Worm (Caenorhabditis elegans) whole organism, L1 larva: ENCODE results near the gene F17A2.13.

Experiments
- C16A3.4 ChIP-seq: fragments of 150-350 bp; optimal IDR thresholded peaks from 2 replicates; lab custom pipeline; 2014; ENCODE audit warnings: missing biosample characterization, missing genetic modification characterization
- Y116A8C.19 ChIP-seq: sonication (generic microtip); optimal IDR thresholded peaks from 2 replicates; lab custom pipeline; 2016; ENCODE audit warnings: missing compliant biosample characterization, missing genetic modification characterization, borderline replicate concordance
- aha-1 ChIP-seq: fragments of 150-350 bp; optimal IDR thresholded peaks from 2 replicates; lab custom pipeline; 2014; ENCODE audit warnings: missing biosample characterization, missing genetic modification characterization
- alr-1 ChIP-seq: fragments of 200-800 bp; sonication (Bioruptor generic); optimal IDR thresholded peaks from 2 replicates; lab custom pipeline; 2018; ENCODE audit warnings: borderline replicate concordance, mild to moderate bottlenecking, missing genetic modification characterization, missing compliant biosample characterization
- aly-2 ChIP-seq: fragments of 150-350 bp; optimal IDR thresholded peaks from 2 replicates; lab custom pipeline; 2014; ENCODE audit warnings: missing biosample characterization, missing genetic modification characterization
- ama-1 ChIP-seq: fragments of 150-350 bp; optimal IDR thresholded peaks from 2 replicates; lab custom pipeline; 2014
- ceh-63 ChIP-seq: fragments of 200-800 bp; sonication (Bioruptor generic); optimal IDR thresholded peaks from 2 replicates; lab custom pipeline; 2018; ENCODE audit warnings: mild to moderate bottlenecking, missing genetic modification characterization, missing compliant biosample characterization
- ceh-88 ChIP-seq: fragments of 200-800 bp; sonication (Bioruptor generic); IDR thresholded peaks from 2 replicates; pipeline ENCODE4 v1.3.6; 2022; ENCODE audit warnings: missing genetic modification characterization, missing compliant biosample characterization
- ceh-90 ChIP-seq: sonication (generic microtip); optimal IDR thresholded peaks from 2 replicates; lab custom pipeline; 2016; ENCODE audit warnings: missing genetic modification characterization, missing compliant biosample characterization
- dpl-1 ChIP-seq, 3 experiments: fragments of 150-350 bp in 2 of 3; sonication (generic microtip) in 1 of 3; optimal IDR thresholded peaks; 2 replicates each; lab custom pipeline; 2014 to 2017; ENCODE audit warnings: missing biosample characterization in 3 of 3, missing genetic modification characterization in 3 of 3, missing genetic modification reagents in 3 of 3
- efl-1 ChIP-seq, 4 experiments: fragments of 150-350 bp; optimal IDR thresholded peaks in 3 of 4; peaks in 1 of 4; 1 replicate in 1 of 4; 2 replicates in 3 of 4; lab custom pipeline; 2014; ENCODE audit warnings: missing biosample characterization in 2 of 4, missing genetic modification characterization in 2 of 4, missing genetic modification reagents in 2 of 4
- egl-13 ChIP-seq: sonication (generic microtip); optimal IDR thresholded peaks from 2 replicates; lab custom pipeline; 2016; ENCODE audit warnings: missing genotype, missing genetic modification reagents, missing genetic modification characterization, missing compliant biosample characterization
- elt-3 ChIP-seq, 6 experiments: fragments of 150-350 bp in 1 of 6; sonication (generic microtip); optimal IDR thresholded peaks; 2 replicates each; lab custom pipeline; 2017 to 2018; ENCODE audit warnings: missing biosample characterization in 6 of 6, missing genetic modification characterization in 6 of 6, inconsistent platforms in 1 of 6
- ets-5 ChIP-seq: fragments of 200-800 bp; sonication (Bioruptor generic); IDR thresholded peaks from 2 replicates; pipeline ENCODE4 v1.3.6; 2022; ENCODE audit warnings: missing genetic modification characterization, missing compliant biosample characterization
- fkh-4 ChIP-seq: sonication (generic microtip); optimal IDR thresholded peaks from 2 replicates; lab custom pipeline; 2016; ENCODE audit warnings: missing compliant biosample characterization, missing genetic modification characterization, borderline replicate concordance
- fkh-8 ChIP-seq: sonication (generic microtip); optimal IDR thresholded peaks from 2 replicates; lab custom pipeline; 2016; ENCODE audit warnings: mild to moderate bottlenecking, missing genetic modification characterization, missing compliant biosample characterization
- fos-1 ChIP-seq: fragments of 150-350 bp; optimal IDR thresholded peaks from 2 replicates; lab custom pipeline; 2014; ENCODE audit warnings: missing biosample characterization, missing genetic modification characterization
- grh-1 ChIP-seq: fragments of 200-800 bp; sonication (Bioruptor generic); IDR thresholded peaks from 2 replicates; pipeline ENCODE4 v1.3.6; 2022; ENCODE audit warnings: missing genetic modification reagents, missing genetic modification characterization, missing compliant biosample characterization
- hlh-17 ChIP-seq: fragments of 200-800 bp; sonication (Bioruptor generic); optimal IDR thresholded peaks from 2 replicates; lab custom pipeline; 2018; ENCODE audit warnings: missing genetic modification characterization, mild to moderate bottlenecking, missing compliant biosample characterization, moderate library complexity, borderline replicate concordance
- hpl-2 ChIP-seq: fragments of 150-350 bp; optimal IDR thresholded peaks from 2 replicates; lab custom pipeline; 2014; ENCODE audit warnings: missing biosample characterization, missing genetic modification reagents, missing genetic modification characterization
- jun-1 ChIP-seq: fragments of 150-350 bp; optimal IDR thresholded peaks from 2 replicates; lab custom pipeline; 2014; ENCODE audit warnings: missing biosample characterization, missing genetic modification reagents, missing genetic modification characterization
- lin-13 ChIP-seq: fragments of 150-350 bp; optimal IDR thresholded peaks from 2 replicates; lab custom pipeline; 2014; ENCODE audit warnings: missing biosample characterization, missing genetic modification reagents, missing genetic modification characterization
- lin-15B ChIP-seq: fragments of 150-350 bp; sonication (generic microtip); optimal IDR thresholded peaks from 3 replicates; lab custom pipeline; 2014; ENCODE audit warnings: missing biosample characterization, missing genetic modification characterization
- lin-35 ChIP-seq, 2 experiments: fragments of 150-350 bp; optimal IDR thresholded peaks; 2 replicates each; lab custom pipeline; 2014; ENCODE audit warnings: missing biosample characterization in 2 of 2, missing genetic modification characterization in 2 of 2, missing genetic modification reagents in 2 of 2
- lin-39 ChIP-seq: fragments of 150-350 bp; optimal IDR thresholded peaks from 2 replicates; lab custom pipeline; 2014; ENCODE audit warnings: missing biosample characterization, missing genetic modification reagents, missing genetic modification characterization
- lir-3 ChIP-seq: sonication (generic microtip); optimal IDR thresholded peaks from 2 replicates; lab custom pipeline; 2016; ENCODE audit warnings: mild to moderate bottlenecking, missing genetic modification characterization, moderate library complexity, missing compliant biosample characterization; ENCODE audit not compliant: poor library complexity
- mab-9 ChIP-seq: fragments of 200-800 bp; sonication (Bioruptor generic); IDR thresholded peaks from 2 replicates; pipeline ENCODE4 v1.3.6; 2022; ENCODE audit warnings: missing genetic modification reagents, missing genetic modification characterization, missing compliant biosample characterization
- mdl-1 ChIP-seq, 2 experiments: fragments of 150-350 bp; optimal IDR thresholded peaks; 2 replicates each; lab custom pipeline; 2014 to 2017; ENCODE audit warnings: missing biosample characterization in 2 of 2, missing genetic modification characterization in 2 of 2, inconsistent platforms in 1 of 2
- mef-2 ChIP-seq: fragments of 150-350 bp; optimal IDR thresholded peaks from 2 replicates; lab custom pipeline; 2014; ENCODE audit warnings: missing biosample characterization, missing genetic modification characterization
- mep-1 ChIP-seq: fragments of 150-350 bp; optimal IDR thresholded peaks from 2 replicates; lab custom pipeline; 2014; ENCODE audit warnings: missing biosample characterization, missing genetic modification characterization
- nhr-11 ChIP-seq: fragments of 150-350 bp; optimal IDR thresholded peaks from 2 replicates; lab custom pipeline; 2014; ENCODE audit warnings: missing biosample characterization, missing genetic modification characterization
- nhr-12 ChIP-seq: sonication (generic microtip); optimal IDR thresholded peaks from 2 replicates; lab custom pipeline; 2017; ENCODE audit warnings: missing biosample characterization, missing genetic modification characterization
- nhr-237 ChIP-seq: fragments of 150-350 bp; optimal IDR thresholded peaks from 2 replicates; lab custom pipeline; 2014; ENCODE audit warnings: missing biosample characterization, missing genetic modification characterization
- nhr-28 ChIP-seq: fragments of 150-350 bp; optimal IDR thresholded peaks from 2 replicates; lab custom pipeline; 2014; ENCODE audit warnings: missing biosample characterization, missing genetic modification characterization
- nhr-47 ChIP-seq: sonication (generic microtip); optimal IDR thresholded peaks from 2 replicates; lab custom pipeline; 2016; ENCODE audit warnings: mild to moderate bottlenecking, missing genetic modification characterization, moderate library complexity, missing compliant biosample characterization
- nhr-71 ChIP-seq: sonication (generic microtip); optimal IDR thresholded peaks from 2 replicates; lab custom pipeline; 2016; ENCODE audit warnings: mild to moderate bottlenecking, missing genetic modification characterization, moderate library complexity, missing compliant biosample characterization
- nhr-85 ChIP-seq: sonication (generic microtip); peaks from one replicate; lab custom pipeline; 2016; ENCODE audit warnings: missing genetic modification characterization, inconsistent platforms, missing compliant biosample characterization
- nhr-90 ChIP-seq: sonication (generic microtip); optimal IDR thresholded peaks from 2 replicates; lab custom pipeline; 2016; ENCODE audit warnings: mild to moderate bottlenecking, missing genetic modification characterization, missing compliant biosample characterization; ENCODE audit not compliant: poor library complexity
- pag-3 ChIP-seq: sonication (generic microtip); optimal IDR thresholded peaks from 2 replicates; lab custom pipeline; 2017; ENCODE audit warnings: missing genetic modification characterization, mild to moderate bottlenecking, missing compliant biosample characterization, antibody characterized with exemption, borderline replicate concordance; ENCODE audit not compliant: insufficient read depth
- pqm-1 ChIP-seq: sonication (generic microtip); optimal IDR thresholded peaks from 3 replicates; lab custom pipeline; 2017; ENCODE audit warnings: missing biosample characterization, missing genetic modification characterization
- sox-4 ChIP-seq: sonication (generic microtip); optimal IDR thresholded peaks from 2 replicates; lab custom pipeline; 2016; ENCODE audit warnings: missing genetic modification characterization, missing compliant biosample characterization
- swsn-7 ChIP-seq: sonication (generic microtip); optimal IDR thresholded peaks from 2 replicates; lab custom pipeline; 2016; ENCODE audit warnings: missing genetic modification characterization, missing compliant biosample characterization
- tbx-2 ChIP-seq: sonication (generic microtip); optimal IDR thresholded peaks from 2 replicates; lab custom pipeline; 2016; ENCODE audit warnings: missing genetic modification characterization, missing compliant biosample characterization
- unc-130 ChIP-seq: fragments of 150-350 bp; optimal IDR thresholded peaks from 2 replicates; lab custom pipeline; 2017; ENCODE audit warnings: missing biosample characterization, missing genetic modification characterization, inconsistent platforms
- unc-62 ChIP-seq: fragments of 150-350 bp; optimal IDR thresholded peaks from 2 replicates; lab custom pipeline; 2014; ENCODE audit warnings: missing biosample characterization, missing genetic modification reagents, missing genetic modification characterization
- vab-15 ChIP-seq: sonication (generic microtip); optimal IDR thresholded peaks from 2 replicates; lab custom pipeline; 2017; ENCODE audit warnings: missing genotype, mild to moderate bottlenecking, missing genetic modification characterization, missing compliant biosample characterization
- zag-1 ChIP-seq: fragments of 150-350 bp; optimal IDR thresholded peaks from 2 replicates; lab custom pipeline; 2014; ENCODE audit warnings: missing biosample characterization, missing genetic modification characterization
- zip-4 ChIP-seq: fragments of 200-800 bp; sonication (Bioruptor generic); optimal IDR thresholded peaks from 2 replicates; lab custom pipeline; 2018; ENCODE audit warnings: mild to moderate bottlenecking, missing genetic modification characterization, moderate library complexity, missing compliant biosample characterization

F17A2.13 gene

DNA sequence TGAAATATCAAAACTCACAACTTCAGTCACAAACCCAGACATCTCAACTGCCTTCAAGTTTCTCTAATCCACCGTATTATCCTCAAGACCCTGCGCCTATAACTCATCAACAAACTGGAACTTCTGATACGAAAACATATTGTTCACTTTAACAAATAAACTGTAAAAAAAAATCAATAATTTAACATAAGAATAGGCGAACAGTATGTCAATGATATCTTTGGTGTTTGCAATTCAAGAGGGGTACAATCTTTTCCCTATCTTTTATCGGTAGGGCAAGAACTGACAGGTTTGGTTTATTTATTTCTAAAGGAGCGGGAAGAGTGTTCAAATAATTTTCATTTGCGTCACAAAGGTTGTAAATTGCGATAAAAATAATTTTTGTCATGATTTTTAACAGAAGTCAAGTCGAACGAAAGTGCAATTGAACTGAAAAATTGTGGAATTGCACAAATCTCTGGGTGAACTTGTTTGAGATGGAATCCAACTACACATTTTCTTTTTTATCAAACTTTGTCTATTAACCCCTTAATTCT is 41.6 kb downstream of the F17A2.13 start (continued):
- TF ChIP-seq nhr-28 (tag; lab: Kevin White, UChicago) (peak; percentile 64), dpl-1 (GFP tag; optimal IDR thresholded peaks at IDR 0.05; lab: Kevin White, UChicago) (peak; percentile 55 to 67 (median 65)), jun-1 (tag; lab: Kevin White, UChicago) (peak; percentile 99), alr-1 (no peak), swsn-7 (tag; lab: Kevin White, UChicago) (peak; percentile 98), tbx-2 (tag; lab: Kevin White, UChicago) (peak; percentile 98), nhr-85 (tag; lab: Kevin White, UChicago) (peak; percentile 98), zag-1 (tag; lab: Kevin White, UChicago) (peak; percentile 84), mab-9 (GFP tag; lab: Robert Waterston, UW) (peak; percentile 92), fkh-8 (tag; lab: Kevin White, UChicago) (peak; percentile 94), ceh-63 (GFP tag; lab: Kevin White, UChicago) (peak; percentile 77), lin-13 (GFP tag; lab: Kevin White, UChicago) (peak; percentile 96), hlh-17 (GFP tag; lab: Kevin White, UChicago) (no peak), nhr-90 (tag; lab: Kevin White, UChicago) (peak; percentile 99), ets-5 (no peak), elt-3 (tag; optimal IDR thresholded peaks at IDR 0.05; lab: Kevin White, UChicago) (peak in 4 of 6 experiments; percentile 54 to 100 (median 89)), mep-1 (peak; percentile 100), vab-15 (tag; lab: Kevin White, UChicago) (peak; percentile 4), fos-1 (tag; lab: Kevin White, UChicago) (peak; percentile 99), lir-3 (peak; percentile 94), lin-35 (GFP tag; optimal IDR thresholded peaks at IDR 0.05; lab: Kevin White, UChicago) (peak; percentile 56 to 93), unc-62 (no peak), ceh-88 (GFP tag; lab: Robert Waterston, UW) (peak; percentile 94), nhr-237 (tag; lab: Kevin White, UChicago) (peak; percentile 98), fkh-4 (peak; percentile 88), pqm-1 (tag; lab: Kevin White, UChicago) (peak; percentile 89), nhr-12 (tag; lab: Kevin White, UChicago) (peak; percentile 64), nhr-47 (tag; lab: Kevin White, UChicago) (peak; percentile 99), aly-2 (tag; lab: Kevin White, UChicago) (peak; percentile 99), aha-1 (peak; percentile 92), grh-1 (GFP tag; lab: Robert Waterston, UW) (peak; percentile 92), lin-39 (tag; lab: Kevin White, UChicago) (peak; percentile 100), lin-15B (tag; lab: Kevin White, UChicago) (no peak), mdl-1 (tag; optimal IDR thresholded peaks at IDR 0.05; lab: Kevin White, UChicago) (peak in 1 of 2 experiments; percentile 86), ceh-90 (tag; lab: Kevin White, UChicago) (peak; percentile 15), Y116A8C.19 (no peak), pag-3 (peak; percentile 76), efl-1 (optimal IDR thresholded peaks at IDR 0.05; lab: Kevin White, UChicago) (peak; percentile 80 to 83), efl-1 (GFP tag; optimal IDR thresholded peaks at IDR 0.05 in 1 of 2; lab: Kevin White, UChicago) (peak; percentile 52 to 96), egl-13 (peak; percentile 96)

DNA sequence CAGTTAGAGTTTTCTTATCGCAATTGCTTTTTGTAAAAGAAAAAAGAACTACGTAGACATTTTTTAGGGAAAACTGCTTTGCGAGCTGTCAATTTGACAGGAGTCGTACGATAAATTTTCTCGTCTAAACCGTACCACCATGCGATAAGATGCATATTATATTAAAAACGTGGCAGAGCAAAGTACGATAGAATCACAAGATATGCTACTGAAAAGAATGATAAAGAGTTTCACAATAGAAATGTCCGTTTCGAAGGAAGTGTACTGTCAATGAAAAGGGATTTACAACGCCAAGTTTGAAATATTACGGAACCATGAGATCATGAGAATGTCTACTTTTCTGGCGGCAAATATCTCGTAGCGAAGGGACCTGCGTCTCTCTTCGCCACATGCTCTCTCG is 43.3 kb downstream of the F17A2.13 start, which contains the start of gene F19H6.5:
Gene F19H6.5, minus strand, starts transcription at position 101 of the 400 bp plus-strand sequence.
- no peak for TF ChIP-seq mef-2 (tag; lab: Kevin White, UChicago)
- no peak for TF ChIP-seq nhr-237 (tag; lab: Kevin White, UChicago)
- no peak for TF ChIP-seq nhr-47 (tag; lab: Kevin White, UChicago)
- no peak for TF ChIP-seq sox-4 (tag; lab: Kevin White, UChicago)
- TF ChIP-seq mdl-1 (tag; optimal IDR thresholded peaks at IDR 0.05; lab: Kevin White, UChicago): no peak
- TF ChIP-seq nhr-11 (tag; lab: Kevin White, UChicago): no peak
- no peak for TF ChIP-seq nhr-71 (tag; lab: Kevin White, UChicago)
- TF ChIP-seq ama-1 (lab: Kevin White, UChicago): no peak
- no peak for TF ChIP-seq nhr-12 (tag; lab: Kevin White, UChicago)
- no peak for TF ChIP-seq C16A3.4 (tag; lab: Kevin White, UChicago)
- no peak for TF ChIP-seq unc-130 (tag; lab: Kevin White, UChicago)
- no peak for TF ChIP-seq zip-4 (GFP tag; lab: Kevin White, UChicago)
- TF ChIP-seq hpl-2: no peak
- TF ChIP-seq nhr-28 (tag; lab: Kevin White, UChicago): no peak
- no peak for TF ChIP-seq ets-5
